Fruit fly (Drosophila melanogaster): ENCODE measurements around the gene Pak3.

DNA sequence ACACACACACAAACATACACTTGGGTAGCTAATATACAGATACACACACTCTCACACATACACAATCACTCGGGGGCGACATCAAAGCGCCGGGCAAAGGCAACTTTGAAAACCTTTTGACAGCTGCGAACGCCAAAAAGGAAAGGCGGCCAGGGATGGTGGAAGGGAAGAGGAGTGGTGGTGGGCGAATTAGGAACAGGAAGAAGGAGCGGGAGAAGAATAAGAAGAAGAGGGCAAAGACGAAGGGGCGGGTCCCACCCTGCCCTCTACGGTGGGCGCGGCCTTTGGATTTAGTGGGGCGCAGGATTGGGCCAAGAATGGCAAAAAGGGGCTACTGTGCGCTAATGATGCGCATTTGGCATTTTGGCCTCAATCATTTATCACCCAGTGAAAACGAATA lies 57.1 kb downstream of the Pak3 start:
- TF ChIP-seq h (optimal IDR thresholded peaks at IDR 0.05) (no peak), Myc (optimal IDR thresholded peaks at IDR 0.05) (no peak), insv (optimal IDR thresholded peaks at IDR 0.05) (no peak), Sin3A (optimal IDR thresholded peaks at IDR 0.05) (no peak), ttk (optimal IDR thresholded peaks at IDR 0.05) (no peak), psq (optimal IDR thresholded peaks at IDR 0.05) (no peak)

Data from Kc167 (cell line).